Fruit fly (Drosophila melanogaster) whole organism, embryonic: ENCODE data around the gene CG43221.

ENCODE experiments used
- Abd-B ChIP-seq: fragments of 200-800 bp; sonication (Bioruptor generic); optimal IDR thresholded peaks from 2 replicates; lab custom pipeline; 2018; ENCODE audit warnings: missing biosample characterization, mild to moderate bottlenecking, missing genetic modification characterization, moderate library complexity
- Atf3 ChIP-seq: fragments of 200-800 bp; sonication (Bioruptor generic); optimal IDR thresholded peaks from 3 replicates; lab custom pipeline; 2016; ENCODE audit warnings: missing biosample characterization, missing genetic modification characterization
- CG13287 ChIP-seq: fragments of 200-800 bp; sonication (Bioruptor generic); IDR thresholded peaks from 2 replicates; pipeline ENCODE4 v1.3.6; 2022; ENCODE audit warnings: missing biosample characterization, missing genetic modification characterization; ENCODE audit not compliant: partially characterized antibody
- CG13775 ChIP-seq: fragments of 200-800 bp; sonication (Bioruptor generic); optimal IDR thresholded peaks from 3 replicates; lab custom pipeline; 2017; ENCODE audit warnings: missing biosample characterization, mild to moderate bottlenecking, missing genetic modification characterization
- CG14050 ChIP-seq: fragments of 200-800 bp; sonication (Bioruptor generic); IDR thresholded peaks from 3 replicates; pipeline ENCODE4 v1.3.6; 2022; ENCODE audit warnings: missing biosample characterization, missing genetic modification characterization
- CG14710 ChIP-seq: fragments of 200-800 bp; sonication (Bioruptor generic); optimal IDR thresholded peaks from 3 replicates; lab custom pipeline; 2019; ENCODE audit warnings: missing biosample characterization, mild to moderate bottlenecking, missing genetic modification characterization, moderate library complexity
- CG14860 ChIP-seq: fragments of 200-800 bp; sonication (Bioruptor generic); IDR thresholded peaks from 3 replicates; pipeline ENCODE4 v1.3.6; 2022; ENCODE audit warnings: missing biosample characterization, missing genetic modification characterization; ENCODE audit not compliant: partially characterized antibody
- CG15479 ChIP-seq: fragments of 200-800 bp; sonication (Bioruptor generic); optimal IDR thresholded peaks from 3 replicates; lab custom pipeline; 2019; ENCODE audit warnings: missing biosample characterization, mild to moderate bottlenecking, missing genetic modification characterization, moderate library complexity
- CG15514 ChIP-seq: fragments of 200-800 bp; sonication (Bioruptor generic); optimal IDR thresholded peaks from 3 replicates; lab custom pipeline; 2017; ENCODE audit warnings: missing biosample characterization, missing genetic modification characterization, mild to moderate bottlenecking, moderate library complexity, missing genetic modification reagents
- CG16813 ChIP-seq: fragments of 200-800 bp; sonication (Bioruptor generic); IDR thresholded peaks from 3 replicates; pipeline ENCODE4 v1.3.6; 2022; ENCODE audit warnings: missing biosample characterization, missing genetic modification characterization; ENCODE audit not compliant: partially characterized antibody
- CG17802 ChIP-seq: fragments of 200-800 bp; sonication (Bioruptor generic); optimal IDR thresholded peaks from 2 replicates; lab custom pipeline; 2018; ENCODE audit warnings: missing biosample characterization, mild to moderate bottlenecking, missing genetic modification characterization, moderate library complexity
- CG17912 ChIP-seq: fragments of 200-800 bp; sonication (Bioruptor generic); optimal IDR thresholded peaks from 2 replicates; lab custom pipeline; 2018; ENCODE audit warnings: missing biosample characterization, mild to moderate bottlenecking, missing genetic modification characterization
- CG34224 ChIP-seq: fragments of 200-800 bp; sonication (Bioruptor generic); IDR thresholded peaks from 3 replicates; pipeline ENCODE4 v1.3.6; 2022; ENCODE audit warnings: missing biosample characterization, missing genetic modification characterization; ENCODE audit not compliant: partially characterized antibody
- CG42726 ChIP-seq: fragments of 200-800 bp; sonication (Bioruptor generic); IDR thresholded peaks from 2 replicates; pipeline ENCODE4 v1.3.6; 2022; ENCODE audit warnings: missing biosample characterization, missing genetic modification characterization; ENCODE audit not compliant: partially characterized antibody
- CG4424 ChIP-seq: fragments of 200-800 bp; sonication (Bioruptor generic); optimal IDR thresholded peaks from 3 replicates; lab custom pipeline; 2016; ENCODE audit warnings: missing biosample characterization, missing genetic modification characterization
- CG4617 ChIP-seq: fragments of 200-800 bp; sonication (Bioruptor generic); optimal IDR thresholded peaks from 3 replicates; lab custom pipeline; 2016; ENCODE audit warnings: missing biosample characterization, missing genetic modification characterization, borderline replicate concordance
- CG6791 ChIP-seq: fragments of 200-800 bp; sonication (Bioruptor generic); IDR thresholded peaks from 3 replicates; pipeline ENCODE4 v1.3.6; 2022; ENCODE audit warnings: missing biosample characterization, missing genetic modification characterization; ENCODE audit not compliant: partially characterized antibody
- CG9437 ChIP-seq: fragments of 200-800 bp; sonication (Bioruptor generic); optimal IDR thresholded peaks from 2 replicates; lab custom pipeline; 2018; ENCODE audit warnings: missing biosample characterization, mild to moderate bottlenecking, missing genetic modification characterization
- CG9797 ChIP-seq: fragments of 200-800 bp; sonication (Bioruptor generic); optimal IDR thresholded peaks from 3 replicates; lab custom pipeline; 2018; ENCODE audit warnings: missing biosample characterization, mild to moderate bottlenecking, missing genetic modification characterization
- Dp ChIP-seq: fragments of 200-800 bp; sonication (Bioruptor generic); optimal IDR thresholded peaks from 2 replicates; lab custom pipeline; 2018; ENCODE audit warnings: missing biosample characterization, mild to moderate bottlenecking, missing genetic modification characterization, moderate library complexity
- HmgD ChIP-seq: fragments of 200-800 bp; sonication (Bioruptor generic); optimal IDR thresholded peaks from 3 replicates; lab custom pipeline; 2016; ENCODE audit warnings: missing biosample characterization, missing genetic modification characterization
- Lhr ChIP-seq: fragments of 200-800 bp; sonication (Bioruptor generic); optimal IDR thresholded peaks from 3 replicates; lab custom pipeline; 2017; ENCODE audit warnings: mild to moderate bottlenecking, missing biosample characterization, missing genetic modification reagents, missing genetic modification characterization
- MBD-R2 ChIP-seq: fragments of 200-800 bp; sonication (Bioruptor generic); IDR thresholded peaks from 2 replicates; pipeline ENCODE4 v1.3.6; 2022; ENCODE audit warnings: missing biosample characterization, missing genetic modification characterization
- MESR4 ChIP-seq: fragments of 200-800 bp; sonication (Bioruptor generic); optimal IDR thresholded peaks from 2 replicates; lab custom pipeline; 2018; ENCODE audit warnings: missing biosample characterization, mild to moderate bottlenecking, missing genetic modification characterization, moderate library complexity
- Max ChIP-seq: fragments of 200-800 bp; sonication (Bioruptor generic); optimal IDR thresholded peaks from 2 replicates; lab custom pipeline; 2016; ENCODE audit warnings: missing biosample characterization, mild to moderate bottlenecking, missing genetic modification characterization
- Opbp ChIP-seq: fragments of 200-800 bp; sonication (Bioruptor generic); IDR thresholded peaks from 3 replicates; pipeline ENCODE4 v1.3.6; 2022; ENCODE audit warnings: missing biosample characterization, missing genetic modification characterization; ENCODE audit not compliant: partially characterized antibody
- Pdp1 ChIP-seq, 2 experiments: fragments of 200-800 bp; sonication (Bioruptor generic); optimal IDR thresholded peaks; 3 replicates each; lab custom pipeline; 2016; ENCODE audit warnings: missing biosample characterization in 2 of 2, missing genetic modification characterization in 2 of 2, mild to moderate bottlenecking in 1 of 2, moderate library complexity in 1 of 2
- amos ChIP-seq: fragments of 200-800 bp; sonication (Bioruptor generic); IDR thresholded peaks from 2 replicates; pipeline ENCODE4 v1.3.6; 2022; ENCODE audit warnings: missing biosample characterization, missing genetic modification characterization; ENCODE audit not compliant: partially characterized antibody
- ato ChIP-seq: fragments of 200-800 bp; sonication (Bioruptor generic); IDR thresholded peaks from 2 replicates; pipeline ENCODE4 v1.3.6; 2022; ENCODE audit warnings: missing biosample characterization, missing genetic modification characterization; ENCODE audit not compliant: partially characterized antibody
- crp ChIP-seq, 2 experiments: fragments of 200-800 bp; sonication (Bioruptor generic); optimal IDR thresholded peaks; 2 replicates in 1 of 2; 3 replicates in 1 of 2; lab custom pipeline; 2017; ENCODE audit warnings: missing biosample characterization in 2 of 2, missing genetic modification characterization in 2 of 2, mild to moderate bottlenecking in 1 of 2, moderate library complexity in 1 of 2
- ewg ChIP-seq: fragments of 200-800 bp; sonication (Bioruptor generic); optimal IDR thresholded peaks from 3 replicates; lab custom pipeline; 2017; ENCODE audit warnings: mild to moderate bottlenecking, missing biosample characterization, missing genetic modification reagents, missing genetic modification characterization
- gfzf ChIP-seq: fragments of 200-800 bp; sonication (Bioruptor generic); optimal IDR thresholded peaks from 2 replicates; lab custom pipeline; 2016; ENCODE audit warnings: missing biosample characterization, mild to moderate bottlenecking, missing genetic modification characterization, moderate library complexity
- grn ChIP-seq: fragments of 200-800 bp; sonication (Bioruptor generic); optimal IDR thresholded peaks from 3 replicates; lab custom pipeline; 2017; ENCODE audit warnings: missing biosample characterization, missing genetic modification characterization
- inv ChIP-seq: fragments of 200-800 bp; sonication (Bioruptor generic); IDR thresholded peaks from 2 replicates; pipeline ENCODE4 v1.3.6; 2022; ENCODE audit warnings: missing biosample characterization, missing genetic modification characterization; ENCODE audit not compliant: partially characterized antibody
- jigr1 ChIP-seq: fragments of 200-800 bp; sonication (Bioruptor generic); IDR thresholded peaks from 3 replicates; pipeline ENCODE4 v1.3.6; 2022; ENCODE audit warnings: missing biosample characterization, missing genetic modification characterization
- knrl ChIP-seq: fragments of 200-800 bp; sonication (Bioruptor generic); IDR thresholded peaks from 3 replicates; pipeline ENCODE4 v1.3.6; 2022; ENCODE audit warnings: missing biosample characterization, missing genetic modification characterization; ENCODE audit not compliant: partially characterized antibody
- mld ChIP-seq: fragments of 200-800 bp; sonication (Bioruptor generic); IDR thresholded peaks from 3 replicates; pipeline ENCODE4 v1.3.6; 2022; ENCODE audit warnings: missing biosample characterization, missing genetic modification characterization; ENCODE audit not compliant: partially characterized antibody
- nerfin-2 ChIP-seq: fragments of 200-800 bp; sonication (Bioruptor generic); IDR thresholded peaks from 2 replicates; pipeline ENCODE4 v1.3.6; 2022; ENCODE audit warnings: missing biosample characterization, missing genetic modification characterization; ENCODE audit not compliant: partially characterized antibody
- nmo ChIP-seq: fragments of 200-800 bp; sonication (Bioruptor generic); optimal IDR thresholded peaks from 2 replicates; lab custom pipeline; 2018; ENCODE audit warnings: missing biosample characterization, mild to moderate bottlenecking, missing genetic modification characterization, moderate library complexity
- p53 ChIP-seq: fragments of 200-800 bp; sonication (Bioruptor generic); optimal IDR thresholded peaks from 2 replicates; lab custom pipeline; 2016; ENCODE audit warnings: missing biosample characterization, missing genetic modification characterization
- pita ChIP-seq: fragments of 200-800 bp; sonication (Bioruptor generic); optimal IDR thresholded peaks from 2 replicates; lab custom pipeline; 2017; ENCODE audit warnings: missing biosample characterization, mild to moderate bottlenecking, missing genetic modification characterization
- sens ChIP-seq: fragments of 200-800 bp; sonication (Bioruptor generic); peaks from one replicate; lab custom pipeline; 2016; ENCODE audit warnings: missing biosample characterization, missing genetic modification characterization
- slp2 ChIP-seq: fragments of 200-800 bp; sonication (Bioruptor generic); optimal IDR thresholded peaks from 2 replicates; lab custom pipeline; 2016; ENCODE audit warnings: missing biosample characterization, missing genetic modification characterization
- sqz ChIP-seq: fragments of 200-800 bp; sonication (Bioruptor generic); optimal IDR thresholded peaks from 3 replicates; lab custom pipeline; 2018; ENCODE audit warnings: missing biosample characterization, mild to moderate bottlenecking, missing genetic modification characterization
- vnd ChIP-seq: fragments of 200-800 bp; sonication (Bioruptor generic); IDR thresholded peaks from 3 replicates; pipeline ENCODE4 v1.3.6; 2022; ENCODE audit warnings: missing biosample characterization, missing genetic modification characterization; ENCODE audit not compliant: partially characterized antibody
- zen ChIP-seq: fragments of 200-800 bp; sonication (Bioruptor generic); optimal IDR thresholded peaks from 3 replicates; lab custom pipeline; 2018; ENCODE audit warnings: missing biosample characterization, mild to moderate bottlenecking, missing genetic modification characterization, moderate library complexity

The CG43221 gene

dm6 chr2L:17500946-17501451, 15.4 kb downstream of the CG43221 start, which contains the start of the genes mEFTs and Dhc36C (continued):
- TF ChIP-seq Pdp1 (GFP tag; optimal IDR thresholded peaks at IDR 0.05; lab: Kevin White, UChicago), result peak in 1 of 2 experiments; percentile 98
- TF ChIP-seq CG9437 (GFP tag; lab: Kevin White, UChicago), result peak; percentile 13
- peak; percentile 42 for TF ChIP-seq CG15514
- TF ChIP-seq ewg, result peak; percentile 96
- TF ChIP-seq amos (GFP tag; lab: Robert Waterston, UW), result peak; percentile 92
- no peak for TF ChIP-seq CG13775 (GFP tag; lab: Kevin White, UChicago)
- peak; percentile 92 for TF ChIP-seq CG42726
- peak; percentile 36 for TF ChIP-seq CG9797 (GFP tag; lab: Kevin White, UChicago)
- TF ChIP-seq HmgD (GFP tag; lab: Kevin White, UChicago), result peak; percentile 15
- TF ChIP-seq Abd-B (GFP tag; lab: Kevin White, UChicago), result no peak
- peak; percentile 65 for TF ChIP-seq ato (GFP tag; lab: Robert Waterston, UW)
- peak; percentile 62; the same call in 2 of the 3 replicates for TF ChIP-seq vnd (GFP tag; lab: Robert Waterston, UW)
- TF ChIP-seq grn (GFP tag; lab: Kevin White, UChicago), result no peak
- TF ChIP-seq knrl (GFP tag; lab: Robert Waterston, UW), result peak; percentile 87
- TF ChIP-seq jigr1, result no peak
- TF ChIP-seq Atf3 (GFP tag; lab: Kevin White, UChicago), result no peak
- TF ChIP-seq pita, result peak; percentile 75
- no peak for TF ChIP-seq sqz
- TF ChIP-seq Lhr, result peak; percentile 58
- peak; percentile 89 for TF ChIP-seq CG13287 (GFP tag; lab: Robert Waterston, UW)
- peak; percentile 69 for TF ChIP-seq nerfin-2 (GFP tag; lab: Robert Waterston, UW)
- TF ChIP-seq sens (GFP tag; lab: Kevin White, UChicago), result peak; percentile 45
- peak; percentile 88 for TF ChIP-seq CG16813 (GFP tag; lab: Robert Waterston, UW)
- TF ChIP-seq gfzf (GFP tag; lab: Kevin White, UChicago), result peak; percentile 43
- TF ChIP-seq CG14860, result peak; percentile 72
- no peak for TF ChIP-seq CG17802 (tag; lab: Kevin White, UChicago)
- no peak for TF ChIP-seq CG14050 (GFP tag; lab: Robert Waterston, UW)
- no peak for TF ChIP-seq slp2 (GFP tag; lab: Kevin White, UChicago)
- TF ChIP-seq nmo (GFP tag; lab: Kevin White, UChicago), result peak; percentile 42
- TF ChIP-seq CG4424, result no peak
- peak; percentile 70 for TF ChIP-seq Max
- TF ChIP-seq inv (GFP tag; lab: Robert Waterston, UW), result peak; percentile 81
- peak; percentile 46 for TF ChIP-seq CG14710 (tag; lab: Kevin White, UChicago)
- TF ChIP-seq MBD-R2, result peak; percentile 91
- TF ChIP-seq Opbp, result peak; percentile 95
- TF ChIP-seq CG17912 (GFP tag; lab: Kevin White, UChicago), result no peak
- TF ChIP-seq crp (GFP tag; optimal IDR thresholded peaks at IDR 0.05; lab: Kevin White, UChicago), result peak; percentile 82 to 97
- TF ChIP-seq Dp, result peak; percentile 78
- TF ChIP-seq p53 (GFP tag; lab: Kevin White, UChicago), result no peak
- peak; percentile 57; the same call in 1 of the 3 replicates for TF ChIP-seq mld (GFP tag; lab: Robert Waterston, UW)
- peak; percentile 46 for TF ChIP-seq CG4617 (GFP tag; lab: Kevin White, UChicago)
- peak; percentile 51 for TF ChIP-seq zen
- TF ChIP-seq CG34224, result peak; percentile 84
- peak; percentile 90 for TF ChIP-seq CG6791 (GFP tag; lab: Robert Waterston, UW)
- peak; percentile 77 for TF ChIP-seq CG15479 (GFP tag; lab: Kevin White, UChicago)
- TF ChIP-seq MESR4 (GFP tag; lab: Kevin White, UChicago), result peak; percentile 66
